Worm (Caenorhabditis elegans) whole organism, midembryonic: ENCODE measurements around the gene nra-1.
A peak's percentile ranks its signal among the peaks of the same experiment; 100 is the strongest.

Experiments used
- T22C8.4 ChIP-seq: fragments of 200-800 bp; sonication (Bioruptor generic); IDR thresholded peaks from 2 replicates; pipeline ENCODE4 v1.3.6; 2022; ENCODE audit warnings: missing genetic modification characterization, missing compliant biosample characterization
- cog-1 ChIP-seq: sonication (generic microtip); optimal IDR thresholded peaks from 2 replicates; lab custom pipeline; 2016; ENCODE audit warnings: missing genetic modification characterization, missing compliant biosample characterization
- flt-1 ChIP-seq: fragments of 200-800 bp; sonication (Bioruptor generic); IDR thresholded peaks from 2 replicates; pipeline ENCODE4 v1.3.6; 2022; ENCODE audit warnings: missing genetic modification characterization, missing compliant biosample characterization
- ref-1 ChIP-seq: fragments of 200-800 bp; sonication (Bioruptor generic); conservative IDR thresholded peaks from 2 replicates; pipeline ENCODE4 v1.3.6; 2022; ENCODE audit warnings: missing genetic modification reagents, missing genetic modification characterization, missing compliant biosample characterization
- tab-1 ChIP-seq: fragments of 200-800 bp; sonication (Bioruptor generic); IDR thresholded peaks from 2 replicates; pipeline ENCODE4 v1.3.6; 2022; ENCODE audit warnings: missing genetic modification characterization, missing compliant biosample characterization
- ztf-23 ChIP-seq: fragments of 200-800 bp; sonication (Bioruptor generic); IDR thresholded peaks from 2 replicates; pipeline ENCODE4 v1.3.6; 2022; ENCODE audit warnings: missing genetic modification reagents, missing genetic modification characterization, missing compliant biosample characterization
- ztf-29 ChIP-seq: fragments of 200-800 bp; sonication (Bioruptor generic); IDR thresholded peaks from 2 replicates; pipeline ENCODE4 v1.3.6; 2022; ENCODE audit warnings: missing genetic modification reagents, missing genetic modification characterization, missing compliant biosample characterization

ce11 chrIV:17268628-17269027 is 15.4 kb downstream of the nra-1 start:
- 0 out of 2 replicates have a peak, but pooled peaks have one; percentile 61 for TF ChIP-seq ztf-23 (GFP tag; lab: Robert Waterston, UW)
- TF ChIP-seq ztf-29 = no peak
- TF ChIP-seq tab-1 (GFP tag; lab: Robert Waterston, UW) = no peak
- TF ChIP-seq T22C8.4 (GFP tag; lab: Robert Waterston, UW) = no peak
- TF ChIP-seq flt-1 (GFP tag; lab: Robert Waterston, UW) = no peak
- TF ChIP-seq ref-1 (GFP tag; lab: Robert Waterston, UW) = no peak
- TF ChIP-seq cog-1 (tag; lab: Kevin White, UChicago) = peak; percentile 51
